Worm (Caenorhabditis elegans): ENCODE measurements around the gene F52E4.5.

DNA sequence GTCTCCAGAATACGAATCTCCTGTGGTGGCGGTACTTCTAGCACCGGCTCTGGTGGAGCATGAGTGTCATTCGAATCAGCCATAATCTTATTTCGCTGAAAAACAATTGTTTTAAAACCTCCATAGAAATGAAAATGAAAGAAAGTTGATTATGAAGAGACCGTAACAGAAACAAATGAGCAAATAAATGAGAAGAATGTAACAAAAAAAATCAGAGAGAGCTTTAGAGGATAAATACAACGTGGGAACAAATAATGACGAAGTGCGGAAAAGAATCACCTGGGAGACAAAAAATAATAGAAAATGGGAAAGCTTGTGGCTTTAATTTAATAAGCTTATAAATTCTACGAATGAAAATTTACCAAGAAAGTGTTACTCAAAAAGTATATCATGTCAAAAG, 39.8 kb upstream of the F52E4.5 start, which contains the start of gene spc-1:
- TF ChIP-seq ceh-9 (tag; optimal IDR thresholded peaks at IDR 0.05) (no peak), pag-3 (tag; optimal IDR thresholded peaks at IDR 0.05; ENCODE audit: borderline replicate concordance) (no peak), fkh-10 (GFP tag; optimal IDR thresholded peaks at IDR 0.05) (no peak), ceh-31 (tag; optimal IDR thresholded peaks at IDR 0.05) (no peak), tbx-2 (tag; optimal IDR thresholded peaks at IDR 0.05) (no peak), ceh-48 (tag; optimal IDR thresholded peaks at IDR 0.05) (no peak), ceh-18 (tag; optimal IDR thresholded peaks at IDR 0.05) (no peak), ama-1 (optimal IDR thresholded peaks at IDR 0.05) (no peak), nhr-11 (tag; optimal IDR thresholded peaks at IDR 0.05) (no peak), lim-6 (tag; optimal IDR thresholded peaks at IDR 0.05) (no peak), pqm-1 (tag; optimal IDR thresholded peaks at IDR 0.05) (no peak)
